Worm (Caenorhabditis elegans): Measurements from ENCODE around the gene trpp-1.

The trpp-1 gene

DNA sequence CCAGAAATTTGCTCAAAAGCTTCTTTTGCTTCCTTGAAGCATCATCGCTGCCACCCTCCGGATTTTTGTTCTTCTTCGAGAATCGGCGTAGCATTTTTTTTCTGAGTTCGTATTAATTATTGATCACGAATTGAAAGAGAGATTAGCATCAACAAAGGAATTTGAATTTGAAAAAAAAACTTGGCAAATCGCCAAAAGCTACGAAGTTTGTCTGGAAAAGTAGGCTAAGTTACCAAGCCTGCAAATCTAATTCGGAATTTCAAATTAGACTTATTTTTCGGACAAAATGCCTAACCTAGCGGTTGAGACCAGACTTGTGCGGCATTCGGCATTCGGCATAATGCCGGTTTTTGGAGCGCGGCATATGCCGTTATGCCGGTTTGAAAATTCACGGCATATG lies 29.3 kb upstream of the trpp-1 start, which contains the start of gene cfap-36:
Gene cfap-36 (minus strand): TSS at position 101 of the 400 bp plus-strand sequence.
- TF ChIP-seq F57A8.1 (GFP tag; optimal IDR thresholded peaks at IDR 0.05) (no peak), hrde-1 (tag; optimal IDR thresholded peaks at IDR 0.05; ENCODE audit: borderline replicate concordance) (no peak), F39B2.1 (GFP tag; IDR thresholded peaks at IDR 0.05) (no peak), nfya-1 (tag; optimal IDR thresholded peaks at IDR 0.05; ENCODE audit: borderline replicate concordance, insufficient read depth) (no peak), mxl-1 (tag; optimal IDR thresholded peaks at IDR 0.05) (no peak), B0035.1 (tag; optimal IDR thresholded peaks at IDR 0.05) (no peak), efl-1 (GFP tag; optimal IDR thresholded peaks at IDR 0.05) (no peak), rpc-1 (optimal IDR thresholded peaks at IDR 0.05) (no peak), rpc-1 (tag; optimal IDR thresholded peaks at IDR 0.05) (no peak), rec-8 (tag; optimal IDR thresholded peaks at IDR 0.05) (no peak), tlf-1 (GFP tag; optimal IDR thresholded peaks at IDR 0.05) (no peak), zim-3 (tag; optimal IDR thresholded peaks at IDR 0.05) (no peak), sptf-2 (GFP tag; optimal IDR thresholded peaks at IDR 0.05) (no peak), madf-8 (GFP tag; conservative IDR thresholded peaks at IDR 0.05) (no peak), snpc-1.1 (tag; optimal IDR thresholded peaks at IDR 0.05; ENCODE audit: insufficient read depth) (no peak), B0019.2 (GFP tag; conservative IDR thresholded peaks at IDR 0.05) (no peak), K11D2.4 (GFP tag; IDR thresholded peaks at IDR 0.05) (no peak), sdz-38 (tag; optimal IDR thresholded peaks at IDR 0.05) (no peak)

DNA sequence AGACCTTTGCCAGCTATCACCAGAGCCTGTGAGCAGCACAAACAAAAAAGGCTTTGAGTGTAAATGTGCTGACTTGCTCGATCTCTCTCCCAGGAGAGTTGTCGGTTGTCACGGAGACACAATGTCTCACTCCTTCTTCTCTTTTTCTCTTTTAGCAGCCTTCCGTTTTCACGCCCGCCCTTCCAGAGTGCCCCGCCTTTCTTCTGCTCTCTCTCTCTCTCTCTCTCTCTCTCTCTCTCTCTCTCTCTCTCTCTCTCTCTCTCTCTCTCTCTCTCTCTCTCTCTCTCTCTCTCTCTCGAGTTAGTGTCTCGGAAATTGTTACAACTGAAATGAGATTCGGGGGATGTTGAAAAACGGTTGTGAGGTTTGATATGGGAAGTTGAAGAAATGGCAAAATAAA lies 28.0 kb upstream of the trpp-1 start:
- TF ChIP-seq D2030.7 (GFP tag; IDR thresholded peaks at IDR 0.05), result peak; percentile 36; the same call in 1 of the 2 replicates
- no peak for TF ChIP-seq lsl-1 (GFP tag; optimal IDR thresholded peaks at IDR 0.05)
- TF ChIP-seq hmg-1.2 (GFP tag; IDR thresholded peaks at IDR 0.05), result 0 out of 2 replicates have a peak, but pooled peaks have one; percentile 11
- TF ChIP-seq nfya-2 (GFP tag; IDR thresholded peaks at IDR 0.05), result no peak
- TF ChIP-seq C17E4.6 (GFP tag; IDR thresholded peaks at IDR 0.05), result no peak
- peak; percentile 26; the same call in 1 of the 2 replicates for TF ChIP-seq mcd-1 (GFP tag; IDR thresholded peaks at IDR 0.05)
- peak; percentile 54 for TF ChIP-seq egrh-3 (GFP tag; IDR thresholded peaks at IDR 0.05)
- no peak for TF ChIP-seq Y53G8AR.9 (GFP tag; conservative IDR thresholded peaks at IDR 0.05)

DNA sequence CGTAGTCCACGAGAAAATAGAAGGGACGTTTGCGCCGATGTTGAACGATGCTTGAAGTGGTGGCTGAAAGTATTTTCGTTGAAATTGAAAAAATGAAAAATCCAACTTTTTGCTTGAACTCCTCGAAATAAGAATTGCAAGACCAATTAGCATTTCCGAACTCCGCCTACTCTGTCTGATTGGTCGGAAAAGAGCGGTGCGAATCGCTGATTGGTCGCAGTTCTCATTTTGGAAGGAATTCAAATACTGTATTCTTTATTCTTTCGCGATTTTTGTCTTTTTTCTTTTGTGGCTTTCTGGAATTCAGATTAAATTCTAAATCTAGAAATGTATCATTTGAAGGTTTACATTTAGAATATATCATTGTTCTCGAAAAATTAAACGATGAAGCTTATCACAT lies 26.9 kb upstream of the trpp-1 start:
- TF ChIP-seq T07F8.4 (tag; optimal IDR thresholded peaks at IDR 0.05) (no peak), lsy-27 (tag; optimal IDR thresholded peaks at IDR 0.05; ENCODE audit: borderline replicate concordance, insufficient read depth) (no peak), K12H6.12 (tag; optimal IDR thresholded peaks at IDR 0.05) (no peak)

DNA sequence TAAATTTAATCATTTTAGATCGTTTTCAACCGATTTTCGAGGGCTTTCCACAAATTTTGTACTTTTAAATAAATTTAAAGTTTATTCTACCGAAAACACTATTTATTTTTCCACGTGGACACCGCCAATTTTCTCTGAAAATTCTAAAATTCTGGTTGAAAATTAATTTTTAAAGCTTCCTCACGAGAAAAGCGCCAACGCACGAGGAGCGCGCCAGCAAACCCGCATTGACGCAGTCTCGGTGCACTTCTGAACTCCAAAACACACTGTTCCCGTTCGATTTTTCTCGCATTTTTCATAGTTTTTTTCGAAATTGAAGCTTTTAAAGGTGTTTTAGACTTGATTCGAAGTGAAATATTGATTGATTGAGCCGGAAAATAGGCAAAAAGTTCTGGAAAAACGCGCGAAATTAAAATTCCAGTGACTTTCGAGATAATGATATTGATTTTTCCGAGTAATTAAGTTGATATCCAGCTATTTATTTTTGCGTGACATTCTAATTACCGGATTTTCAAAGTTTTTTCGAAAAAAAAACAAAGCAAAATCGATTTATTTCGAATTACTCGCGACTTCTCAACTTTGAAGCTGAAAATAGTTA lies 24.4 kb upstream of the trpp-1 start, which contains the start of gene cul-3:
Gene cul-3 (plus strand): TSS at position 548 of the 598 bp plus-strand sequence.
- TF ChIP-seq tbx-9 (tag; optimal IDR thresholded peaks at IDR 0.05; ENCODE audit: borderline replicate concordance) (no peak), F49E8.2 (tag; optimal IDR thresholded peaks at IDR 0.05; ENCODE audit: insufficient read depth) (peak; percentile 16), ceh-40 (GFP tag; IDR thresholded peaks at IDR 0.05) (no peak), ets-4 (GFP tag; optimal IDR thresholded peaks at IDR 0.05) (no peak), nfya-1 (tag; optimal IDR thresholded peaks at IDR 0.05; ENCODE audit: borderline replicate concordance, insufficient read depth) (no peak), ama-1 (optimal IDR thresholded peaks at IDR 0.05) (no peak), ama-1 (GFP tag; optimal IDR thresholded peaks at IDR 0.05) (no peak), mxl-1 (tag; optimal IDR thresholded peaks at IDR 0.05) (no peak), ztf-22 (GFP tag; optimal IDR thresholded peaks at IDR 0.05) (no peak), hmg-1.2 (GFP tag; IDR thresholded peaks at IDR 0.05) (0 out of 2 replicates have a peak, but pooled peaks have one; percentile 11), sdz-38 (tag; optimal IDR thresholded peaks at IDR 0.05) (no peak), zim-3 (tag; optimal IDR thresholded peaks at IDR 0.05) (no peak), bed-2 (GFP tag; IDR thresholded peaks at IDR 0.05) (no peak), ztf-26 (tag; optimal IDR thresholded peaks at IDR 0.05) (no peak), lin-54 (GFP tag; optimal IDR thresholded peaks at IDR 0.05) (peak; percentile 56), T07F8.4 (tag; optimal IDR thresholded peaks at IDR 0.05) (no peak), xnd-1 (tag; optimal IDR thresholded peaks at IDR 0.05) (no peak), die-1 (tag; optimal IDR thresholded peaks at IDR 0.05) (no peak), zfh-2 (GFP tag; conservative IDR thresholded peaks at IDR 0.05) (no peak), F10E7.11 (tag; optimal IDR thresholded peaks at IDR 0.05) (no peak)

Data from whole organism, young adult.